Worm (Caenorhabditis elegans) whole organism, early embryonic: ENCODE measurements around the gene nol-9.

Experiments used
- B0310.2 ChIP-seq: sonication (generic microtip); optimal IDR thresholded peaks from 2 replicates; lab custom pipeline; 2016; ENCODE audit warnings: mild to moderate bottlenecking, missing genetic modification characterization, missing compliant biosample characterization
- F13C5.2 ChIP-seq: sonication (generic microtip); optimal IDR thresholded peaks from 2 replicates; lab custom pipeline; 2017; ENCODE audit warnings: mild to moderate bottlenecking, missing genetic modification characterization, inconsistent platforms, missing compliant biosample characterization
- aly-1 ChIP-seq: sonication (generic microtip); optimal IDR thresholded peaks from 2 replicates; lab custom pipeline; 2016; ENCODE audit warnings: missing genetic modification characterization, missing compliant biosample characterization
- ama-1 ChIP-seq: fragments of 150-350 bp; optimal IDR thresholded peaks from 2 replicates; lab custom pipeline; 2014
- ceh-13 ChIP-seq: fragments of 200-800 bp; sonication (Bioruptor generic); optimal IDR thresholded peaks from 2 replicates; lab custom pipeline; 2018; ENCODE audit warnings: mild to moderate bottlenecking, missing genetic modification characterization, missing compliant biosample characterization
- ceh-36 ChIP-seq: sonication (generic microtip); optimal IDR thresholded peaks from 2 replicates; lab custom pipeline; 2016; ENCODE audit warnings: missing genetic modification characterization, inconsistent platforms, missing compliant biosample characterization
- ets-7 ChIP-seq: sonication (generic microtip); optimal IDR thresholded peaks from 2 replicates; lab custom pipeline; 2016; ENCODE audit warnings: missing genotype, missing genetic modification characterization, missing compliant biosample characterization
- flt-1 ChIP-seq: fragments of 200-800 bp; sonication (Bioruptor generic); IDR thresholded peaks from 2 replicates; pipeline ENCODE4 v1.3.6; 2022; ENCODE audit warnings: missing genetic modification characterization, missing compliant biosample characterization
- hmbx-1 ChIP-seq: sonication (generic microtip); optimal IDR thresholded peaks from 2 replicates; lab custom pipeline; 2016; ENCODE audit warnings: mild to moderate bottlenecking, missing genetic modification characterization, missing compliant biosample characterization
- hmg-4 ChIP-seq: fragments of 200-800 bp; sonication (Bioruptor generic); optimal IDR thresholded peaks from 2 replicates; lab custom pipeline; 2018; ENCODE audit warnings: mild to moderate bottlenecking, missing genetic modification characterization, missing compliant biosample characterization
- hnd-1 ChIP-seq: sonication (generic microtip); optimal IDR thresholded peaks from 2 replicates; lab custom pipeline; 2016; ENCODE audit warnings: missing genetic modification characterization, missing compliant biosample characterization
- pes-1 ChIP-seq: fragments of 200-800 bp; sonication (Bioruptor generic); IDR thresholded peaks from 2 replicates; pipeline ENCODE4 v1.3.6; 2022; ENCODE audit warnings: missing genetic modification reagents, missing genetic modification characterization, missing compliant biosample characterization
- scrt-1 ChIP-seq: fragments of 200-800 bp; sonication (Bioruptor generic); IDR thresholded peaks from 2 replicates; pipeline ENCODE4 v1.3.6; 2022; ENCODE audit warnings: missing genetic modification characterization, missing compliant biosample characterization
- sea-1 ChIP-seq: fragments of 200-800 bp; sonication (Bioruptor generic); conservative IDR thresholded peaks from 2 replicates; pipeline ENCODE4 v1.3.6; 2022; ENCODE audit warnings: missing genetic modification characterization, missing compliant biosample characterization
- tbx-11 ChIP-seq: fragments of 200-800 bp; sonication (Bioruptor generic); IDR thresholded peaks from 2 replicates; pipeline ENCODE4 v1.3.6; 2022; ENCODE audit warnings: missing genetic modification characterization, missing compliant biosample characterization
- tbx-37 ChIP-seq: fragments of 200-800 bp; sonication (Bioruptor generic); conservative IDR thresholded peaks from 2 replicates; pipeline ENCODE4 v1.3.6; 2022; ENCODE audit warnings: missing genetic modification reagents, missing genetic modification characterization, missing compliant biosample characterization
- tra-4 ChIP-seq: sonication (generic microtip); optimal IDR thresholded peaks from 2 replicates; lab custom pipeline; 2017; ENCODE audit warnings: missing genetic modification characterization, missing compliant biosample characterization

Gene nol-9

DNA sequence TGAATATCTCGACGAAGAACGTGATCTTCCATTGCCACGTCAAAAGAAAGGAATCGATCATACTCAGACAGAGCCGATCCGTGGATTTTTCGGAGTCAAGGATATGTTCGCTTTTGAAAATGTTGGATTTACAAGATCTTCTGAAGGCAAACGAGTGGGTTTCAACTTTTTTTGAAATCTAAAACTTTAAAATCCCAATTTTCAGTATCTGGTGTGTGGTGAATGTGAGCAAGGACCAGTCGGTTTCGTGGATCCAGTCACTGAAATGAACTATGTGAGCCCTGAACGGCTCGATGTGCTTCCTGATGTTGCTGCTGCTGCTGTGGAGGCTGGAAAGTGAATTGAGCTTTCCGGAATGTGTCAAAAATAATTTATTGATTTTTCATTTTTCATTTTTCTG, 35.4 kb upstream of the nol-9 start, which contains the start of gene lsm-3:
Gene lsm-3, plus strand, starts transcription at position 301 of the 400 bp plus-strand sequence.
- TF ChIP-seq tbx-37 (GFP tag; lab: Robert Waterston, UW) (no peak), B0310.2 (tag; lab: Kevin White, UChicago) (no peak), tra-4 (tag; lab: Kevin White, UChicago) (no peak), hmg-4 (GFP tag; lab: Kevin White, UChicago) (no peak)

DNA sequence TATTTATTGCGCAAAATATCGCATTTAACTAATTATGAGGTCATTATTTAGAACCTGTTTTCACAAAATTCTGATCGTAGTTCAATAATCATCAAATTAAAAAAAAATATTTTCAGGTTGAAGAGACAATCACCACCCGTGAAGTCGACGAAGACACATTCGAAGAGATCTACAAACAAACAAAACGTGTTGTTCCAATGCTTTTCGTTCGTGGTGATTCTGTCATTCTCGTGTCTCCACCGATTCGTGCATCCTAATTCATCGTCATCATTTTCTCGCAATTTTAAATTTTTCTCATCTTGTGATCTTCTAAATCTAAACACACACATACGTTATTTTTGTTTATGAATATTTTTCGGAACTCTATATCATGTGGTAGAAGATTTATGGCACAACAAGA, 33.5 kb upstream of the nol-9 start:
- no peak for TF ChIP-seq pes-1
- TF ChIP-seq hmbx-1 (tag; lab: Kevin White, UChicago), result no peak
- no peak for TF ChIP-seq ceh-36
- TF ChIP-seq tra-4 (tag; lab: Kevin White, UChicago), result no peak
- no peak for TF ChIP-seq tbx-37 (GFP tag; lab: Robert Waterston, UW)
- no peak for TF ChIP-seq tbx-11 (GFP tag; lab: Robert Waterston, UW)
- no peak for TF ChIP-seq flt-1
- TF ChIP-seq F13C5.2, result no peak
- TF ChIP-seq hnd-1, result no peak
- TF ChIP-seq B0310.2 (tag; lab: Kevin White, UChicago), result no peak
- no peak for TF ChIP-seq ceh-13
- TF ChIP-seq hmg-4 (GFP tag; lab: Kevin White, UChicago), result no peak
- TF ChIP-seq sea-1 (GFP tag; lab: Robert Waterston, UW), result no peak
- TF ChIP-seq ets-7 (tag; lab: Kevin White, UChicago), result no peak

DNA sequence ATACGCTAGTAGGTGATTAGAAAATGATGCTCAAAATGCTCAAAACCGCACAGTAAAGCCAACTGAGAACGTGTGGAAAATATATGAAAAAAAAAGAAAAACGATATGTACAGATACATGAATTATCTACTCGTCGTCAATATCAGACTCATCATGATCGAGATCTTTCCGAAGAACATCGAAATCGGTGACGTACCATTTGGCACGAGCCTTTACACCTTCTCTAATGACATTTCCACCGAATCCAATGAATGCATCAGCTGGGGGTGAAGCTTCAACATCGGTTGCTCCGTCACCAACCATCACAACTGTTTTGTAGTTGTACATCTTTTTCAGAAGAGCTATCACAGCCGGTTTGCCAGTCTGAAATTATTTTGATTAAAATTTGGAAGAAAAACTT, 33.1 kb upstream of the nol-9 start:
- TF ChIP-seq hmbx-1 (tag; lab: Kevin White, UChicago) (no peak), tra-4 (tag; lab: Kevin White, UChicago) (no peak), B0310.2 (tag; lab: Kevin White, UChicago) (no peak), flt-1 (no peak), tbx-11 (GFP tag; lab: Robert Waterston, UW) (no peak), sea-1 (GFP tag; lab: Robert Waterston, UW) (no peak), ets-7 (tag; lab: Kevin White, UChicago) (no peak), F13C5.2 (no peak), ceh-36 (no peak), pes-1 (no peak), aly-1 (tag; lab: Kevin White, UChicago) (no peak), hmg-4 (GFP tag; lab: Kevin White, UChicago) (no peak), ceh-13 (no peak), scrt-1 (GFP tag; lab: Robert Waterston, UW) (no peak), tbx-37 (GFP tag; lab: Robert Waterston, UW) (no peak), hnd-1 (no peak)

DNA sequence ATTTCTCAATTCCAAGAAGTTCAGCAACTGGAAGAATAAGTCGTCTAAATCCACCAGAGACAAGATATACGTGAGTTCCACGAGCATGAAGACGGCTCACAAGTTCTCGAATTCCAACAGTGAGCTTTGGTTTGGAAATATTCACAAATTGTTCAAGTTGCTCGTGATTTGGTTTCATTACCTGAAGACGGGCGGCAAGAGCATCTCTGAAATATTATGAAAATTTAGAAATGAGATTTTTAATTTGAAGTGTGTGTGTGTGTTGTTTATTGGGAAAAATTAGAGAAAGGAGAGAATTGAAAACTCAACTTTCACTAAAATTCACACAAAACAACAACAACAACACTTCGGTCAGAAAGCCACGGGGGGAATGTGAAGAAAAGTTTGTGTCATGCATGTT, 31.5 kb upstream of the nol-9 start:
- TF ChIP-seq F13C5.2 (no peak), hnd-1 (no peak), B0310.2 (tag; lab: Kevin White, UChicago) (no peak), sea-1 (GFP tag; lab: Robert Waterston, UW) (no peak), ets-7 (tag; lab: Kevin White, UChicago) (no peak), tbx-11 (GFP tag; lab: Robert Waterston, UW) (no peak), hmg-4 (GFP tag; lab: Kevin White, UChicago) (no peak), flt-1 (no peak), scrt-1 (GFP tag; lab: Robert Waterston, UW) (no peak), hmbx-1 (tag; lab: Kevin White, UChicago) (no peak), ama-1 (no peak), ceh-36 (no peak), pes-1 (no peak)

DNA sequence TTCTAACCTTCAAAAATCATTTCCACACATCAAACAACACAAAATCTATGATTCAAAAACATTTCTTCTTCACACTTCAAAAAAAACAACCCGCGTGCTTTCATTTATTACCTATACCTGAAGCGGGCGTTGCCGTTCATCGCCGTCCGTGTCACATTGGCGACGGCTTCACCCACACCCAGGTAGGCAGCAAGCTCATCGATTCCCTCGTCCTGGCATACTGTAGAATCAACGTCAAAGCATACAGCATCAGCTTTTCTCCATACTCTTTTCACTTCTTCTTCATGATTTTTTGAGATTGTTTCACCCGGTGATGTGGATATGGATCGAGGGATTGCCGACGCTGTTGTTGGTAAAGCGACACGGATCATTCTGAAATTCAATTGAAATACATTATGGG, 30.1 kb upstream of the nol-9 start:
- TF ChIP-seq aly-1 (tag; lab: Kevin White, UChicago) (no peak), ama-1 (no peak), ceh-13 (no peak), pes-1 (no peak), flt-1 (no peak), B0310.2 (tag; lab: Kevin White, UChicago) (no peak), F13C5.2 (no peak), sea-1 (GFP tag; lab: Robert Waterston, UW) (no peak), tbx-37 (GFP tag; lab: Robert Waterston, UW) (no peak), scrt-1 (GFP tag; lab: Robert Waterston, UW) (no peak), hnd-1 (no peak), tbx-11 (GFP tag; lab: Robert Waterston, UW) (no peak), tra-4 (tag; lab: Kevin White, UChicago) (no peak), ceh-36 (no peak), ets-7 (tag; lab: Kevin White, UChicago) (no peak), hmbx-1 (tag; lab: Kevin White, UChicago) (no peak), hmg-4 (GFP tag; lab: Kevin White, UChicago) (no peak)

DNA sequence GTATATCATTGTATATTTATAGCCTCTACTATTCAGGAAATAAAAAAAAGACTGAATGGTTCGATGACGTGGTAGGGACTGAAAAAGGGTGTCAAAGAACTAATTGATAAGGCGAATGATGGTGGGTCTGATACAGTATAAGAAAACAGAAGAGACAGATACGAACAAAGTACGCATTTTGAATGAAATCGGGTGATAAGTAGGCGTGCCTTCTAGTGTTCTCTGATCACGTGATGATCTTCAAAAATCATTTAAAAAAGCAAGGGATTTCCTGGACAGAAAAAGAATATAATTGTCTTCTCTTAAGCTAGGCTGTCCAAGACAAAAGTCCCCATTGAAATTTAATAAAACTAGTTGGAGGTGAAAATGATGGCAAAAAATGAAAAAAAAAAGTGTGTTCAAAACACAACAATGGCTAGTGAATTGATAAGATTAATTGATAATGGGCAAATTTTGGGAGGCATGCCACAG, 29.0 kb upstream of the nol-9 start:
- TF ChIP-seq scrt-1 (GFP tag; lab: Robert Waterston, UW) (no peak), ceh-36 (no peak), hmbx-1 (tag; lab: Kevin White, UChicago) (no peak), hnd-1 (no peak), F13C5.2 (no peak), aly-1 (tag; lab: Kevin White, UChicago) (no peak), tbx-37 (GFP tag; lab: Robert Waterston, UW) (no peak), ets-7 (tag; lab: Kevin White, UChicago) (no peak), ama-1 (no peak), pes-1 (no peak), tbx-11 (GFP tag; lab: Robert Waterston, UW) (no peak), sea-1 (GFP tag; lab: Robert Waterston, UW) (no peak), ceh-13 (no peak), tra-4 (tag; lab: Kevin White, UChicago) (no peak)

DNA sequence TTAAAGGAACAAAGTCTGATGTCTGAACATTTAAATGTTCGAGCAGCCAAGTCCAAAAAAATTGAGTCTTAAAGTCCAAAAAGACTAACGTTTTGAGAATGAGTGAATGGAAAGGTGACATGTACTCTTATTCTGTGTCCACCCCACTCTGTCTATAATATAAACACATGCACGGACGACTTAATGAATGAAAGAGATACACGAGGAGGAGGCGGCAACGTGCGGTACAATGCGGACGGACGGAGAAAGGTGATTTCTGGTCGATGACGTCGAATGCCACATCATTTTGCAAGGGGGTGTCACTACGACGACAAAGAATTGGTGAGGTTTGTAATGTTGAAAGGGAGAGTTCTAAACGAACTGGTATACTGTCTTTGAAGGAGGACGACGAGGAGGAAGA, 27.6 kb upstream of the nol-9 start:
- TF ChIP-seq sea-1 (GFP tag; lab: Robert Waterston, UW), result no peak
- no peak for TF ChIP-seq scrt-1 (GFP tag; lab: Robert Waterston, UW)
- no peak for TF ChIP-seq F13C5.2
- TF ChIP-seq ceh-13, result no peak
- no peak for TF ChIP-seq B0310.2 (tag; lab: Kevin White, UChicago)
- no peak for TF ChIP-seq hmbx-1 (tag; lab: Kevin White, UChicago)
- TF ChIP-seq tbx-37 (GFP tag; lab: Robert Waterston, UW), result no peak
- TF ChIP-seq ceh-36, result no peak
- TF ChIP-seq tbx-11 (GFP tag; lab: Robert Waterston, UW), result no peak
- no peak for TF ChIP-seq tra-4 (tag; lab: Kevin White, UChicago)
- TF ChIP-seq ama-1, result no peak
- TF ChIP-seq ets-7 (tag; lab: Kevin White, UChicago), result no peak
- no peak for TF ChIP-seq aly-1 (tag; lab: Kevin White, UChicago)
- no peak for TF ChIP-seq hnd-1
- no peak for TF ChIP-seq flt-1
- no peak for TF ChIP-seq pes-1
- no peak for TF ChIP-seq hmg-4 (GFP tag; lab: Kevin White, UChicago)
